Fruit fly (Drosophila melanogaster) whole organism, embryonic: Measurements from ENCODE around the gene CG11597.

Experiments used
- Ada2b ChIP-seq: fragments of 200-800 bp; sonication (Bioruptor generic); IDR thresholded peaks from 2 replicates; pipeline ENCODE4 v1.3.6; 2022; ENCODE audit warnings: missing biosample characterization, missing genetic modification characterization
- BEAF-32 ChIP-seq: fragments of 200-800 bp; sonication (Bioruptor generic); optimal IDR thresholded peaks from 3 replicates; lab custom pipeline; 2017; ENCODE audit warnings: missing biosample characterization, missing genetic modification characterization, mild to moderate bottlenecking, moderate library complexity, missing genetic modification reagents
- CG10267 ChIP-seq: fragments of 200-800 bp; sonication (Bioruptor generic); optimal IDR thresholded peaks from 2 replicates; lab custom pipeline; 2018; ENCODE audit warnings: missing biosample characterization, mild to moderate bottlenecking, missing genetic modification characterization, moderate library complexity
- CG10274 ChIP-seq: fragments of 200-800 bp; sonication (Bioruptor generic); optimal IDR thresholded peaks from 3 replicates; lab custom pipeline; 2017; ENCODE audit warnings: missing biosample characterization, mild to moderate bottlenecking, missing genetic modification characterization
- CG10462 ChIP-seq: fragments of 200-800 bp; sonication (Bioruptor generic); optimal IDR thresholded peaks from 2 replicates; lab custom pipeline; 2016; ENCODE audit warnings: missing biosample characterization, missing genetic modification characterization
- CG11560 ChIP-seq: fragments of 200-800 bp; sonication (Bioruptor generic); IDR thresholded peaks from 3 replicates; pipeline ENCODE4 v1.3.6; 2022; ENCODE audit warnings: missing biosample characterization, missing genetic modification characterization
- CG12391 ChIP-seq: fragments of 200-800 bp; sonication (Bioruptor generic); optimal IDR thresholded peaks from 3 replicates; lab custom pipeline; 2018; ENCODE audit warnings: missing biosample characterization, mild to moderate bottlenecking, missing genetic modification characterization, moderate library complexity
- CG13624 ChIP-seq: fragments of 200-800 bp; sonication (Bioruptor generic); optimal IDR thresholded peaks from 2 replicates; lab custom pipeline; 2016; ENCODE audit warnings: missing biosample characterization, missing genetic modification characterization
- CG13894 ChIP-seq: fragments of 200-800 bp; sonication (Bioruptor generic); optimal IDR thresholded peaks from 3 replicates; lab custom pipeline; 2018; ENCODE audit warnings: missing biosample characterization, mild to moderate bottlenecking, missing genetic modification characterization, moderate library complexity
- CG16813 ChIP-seq: fragments of 200-800 bp; sonication (Bioruptor generic); IDR thresholded peaks from 3 replicates; pipeline ENCODE4 v1.3.6; 2022; ENCODE audit warnings: missing biosample characterization, missing genetic modification characterization; ENCODE audit not compliant: partially characterized antibody
- CG18476 ChIP-seq: fragments of 200-800 bp; sonication (Bioruptor generic); optimal IDR thresholded peaks from 2 replicates; lab custom pipeline; 2016; ENCODE audit warnings: missing biosample characterization, mild to moderate bottlenecking, missing genetic modification characterization
- CG2120 ChIP-seq: fragments of 200-800 bp; sonication (Bioruptor generic); optimal IDR thresholded peaks from 3 replicates; lab custom pipeline; 2016; ENCODE audit warnings: missing biosample characterization, missing genetic modification characterization
- CG30403 ChIP-seq: fragments of 200-800 bp; sonication (Bioruptor generic); optimal IDR thresholded peaks from 3 replicates; lab custom pipeline; 2016; ENCODE audit warnings: missing biosample characterization, missing genetic modification characterization
- CG31365 ChIP-seq: fragments of 200-800 bp; sonication (Bioruptor generic); optimal IDR thresholded peaks from 2 replicates; lab custom pipeline; 2018; ENCODE audit warnings: missing biosample characterization, mild to moderate bottlenecking, missing genetic modification characterization
- CG3163 ChIP-seq: fragments of 200-800 bp; sonication (Bioruptor generic); optimal IDR thresholded peaks from 3 replicates; lab custom pipeline; 2016; ENCODE audit warnings: missing biosample characterization, missing genetic modification characterization
- CG3407 ChIP-seq: fragments of 200-800 bp; sonication (Bioruptor generic); optimal IDR thresholded peaks from 2 replicates; lab custom pipeline; 2018; ENCODE audit warnings: missing biosample characterization, mild to moderate bottlenecking, missing genetic modification characterization
- CG7357 ChIP-seq: fragments of 200-800 bp; sonication (Bioruptor generic); IDR thresholded peaks from 3 replicates; pipeline ENCODE4 v1.3.6; 2022; ENCODE audit warnings: missing biosample characterization, missing genetic modification characterization
- CG9727 ChIP-seq: fragments of 200-800 bp; sonication (Bioruptor generic); optimal IDR thresholded peaks from 3 replicates; lab custom pipeline; 2017; ENCODE audit warnings: missing biosample characterization, mild to moderate bottlenecking, missing genetic modification characterization
- CHES-1-like ChIP-seq: fragments of 200-800 bp; sonication (Bioruptor generic); optimal IDR thresholded peaks from 2 replicates; lab custom pipeline; 2016; ENCODE audit warnings: missing biosample characterization, missing genetic modification characterization
- Dbx ChIP-seq: fragments of 200-800 bp; sonication (Bioruptor generic); IDR thresholded peaks from 3 replicates; pipeline ENCODE4 v1.3.6; 2022; ENCODE audit warnings: missing biosample characterization, missing genetic modification characterization
- Doc2 ChIP-seq: fragments of 200-800 bp; sonication (Bioruptor generic); IDR thresholded peaks from 2 replicates; pipeline ENCODE4 v1.3.6; 2022; ENCODE audit warnings: missing biosample characterization, missing genetic modification characterization
- Doc3 ChIP-seq: fragments of 200-800 bp; sonication (Bioruptor generic); IDR thresholded peaks from 3 replicates; pipeline ENCODE4 v1.3.6; 2022; ENCODE audit warnings: missing biosample characterization, missing genetic modification characterization; ENCODE audit not compliant: partially characterized antibody
- E2f2 ChIP-seq: fragments of 200-800 bp; sonication (Bioruptor generic); IDR thresholded peaks from 2 replicates; pipeline ENCODE4 v1.3.6; 2022; ENCODE audit warnings: missing biosample characterization, missing genetic modification characterization
- Ets65A ChIP-seq: fragments of 200-800 bp; sonication (Bioruptor generic); peaks from one replicate; lab custom pipeline; 2016; ENCODE audit warnings: missing biosample characterization, missing genetic modification characterization
- Fer3 ChIP-seq: fragments of 200-800 bp; sonication (Bioruptor generic); optimal IDR thresholded peaks from 2 replicates; lab custom pipeline; 2018; ENCODE audit warnings: missing biosample characterization, mild to moderate bottlenecking, missing genetic modification characterization, moderate library complexity
- Hmx ChIP-seq: fragments of 200-800 bp; sonication (Bioruptor generic); optimal IDR thresholded peaks from 2 replicates; lab custom pipeline; 2016; ENCODE audit warnings: missing biosample characterization, missing genetic modification characterization
- Hr78 ChIP-seq, 2 experiments: fragments of 200-800 bp in 1 of 2; fragments of >200 bp in 1 of 2; sonication (Bioruptor generic) in 1 of 2; optimal IDR thresholded peaks; 2 replicates each; lab custom pipeline; 2017 to 2019; ENCODE audit warnings: missing biosample characterization in 2 of 2, missing genetic modification characterization in 2 of 2, mild to moderate bottlenecking in 1 of 2, moderate library complexity in 1 of 2
- Mad ChIP-seq: fragments of 200-800 bp; sonication (Bioruptor generic); optimal IDR thresholded peaks from 2 replicates; lab custom pipeline; 2016; ENCODE audit warnings: missing biosample characterization, missing genetic modification characterization
- Neu2 ChIP-seq: fragments of 200-800 bp; sonication (Bioruptor generic); optimal IDR thresholded peaks from 3 replicates; lab custom pipeline; 2016; ENCODE audit warnings: missing biosample characterization, missing genetic modification characterization, borderline replicate concordance
- Trl ChIP-seq, 3 experiments: fragments of >200 bp in 2 of 3; fragments of 200-800 bp in 1 of 3; sonication (Bioruptor generic) in 1 of 3; optimal IDR thresholded peaks; 2 replicates in 1 of 3; 3 replicates in 2 of 3; lab custom pipeline; 2016 to 2017; ENCODE audit warnings: missing biosample characterization in 1 of 3, missing genetic modification characterization in 1 of 3
- Usf ChIP-seq: fragments of 200-800 bp; sonication (Bioruptor generic); optimal IDR thresholded peaks from 2 replicates; lab custom pipeline; 2017; ENCODE audit warnings: missing genotype, missing biosample characterization, missing genetic modification characterization
- YL-1 ChIP-seq: fragments of 200-800 bp; sonication (Bioruptor generic); optimal IDR thresholded peaks from 3 replicates; lab custom pipeline; 2017; ENCODE audit warnings: missing biosample characterization, mild to moderate bottlenecking, missing genetic modification characterization
- bowl ChIP-seq: fragments of 200-800 bp; sonication (Bioruptor generic); IDR thresholded peaks from 2 replicates; pipeline ENCODE4 v1.3.6; 2022; ENCODE audit warnings: missing biosample characterization, missing genetic modification characterization
- cato ChIP-seq: fragments of 200-800 bp; sonication (Bioruptor generic); optimal IDR thresholded peaks from 2 replicates; lab custom pipeline; 2016; ENCODE audit warnings: missing biosample characterization, missing genetic modification characterization, borderline replicate concordance
- cg ChIP-seq: fragments of 200-800 bp; sonication (Bioruptor generic); optimal IDR thresholded peaks from 3 replicates; lab custom pipeline; 2019; ENCODE audit warnings: missing biosample characterization, mild to moderate bottlenecking, missing genetic modification characterization, moderate library complexity
- chm ChIP-seq: fragments of 200-800 bp; sonication (Bioruptor generic); IDR thresholded peaks from 2 replicates; pipeline ENCODE4 v1.3.6; 2022; ENCODE audit warnings: missing biosample characterization, missing genetic modification characterization
- gt ChIP-seq: fragments of 200-800 bp; sonication (Bioruptor generic); IDR thresholded peaks from 2 replicates; pipeline ENCODE4 v1.3.6; 2022; ENCODE audit warnings: missing biosample characterization, missing genetic modification characterization
- hb ChIP-seq: fragments of 200-800 bp; sonication (Bioruptor generic); IDR thresholded peaks from 3 replicates; pipeline ENCODE4 v1.3.6; 2022; ENCODE audit warnings: missing biosample characterization, missing genetic modification characterization; ENCODE audit not compliant: partially characterized antibody
- kay ChIP-seq: fragments of 200-800 bp; sonication (Bioruptor generic); optimal IDR thresholded peaks from 2 replicates; lab custom pipeline; 2016; ENCODE audit warnings: missing biosample characterization, missing genetic modification characterization
- lbe ChIP-seq: fragments of 200-800 bp; sonication (Bioruptor generic); optimal IDR thresholded peaks from 2 replicates; lab custom pipeline; 2016; ENCODE audit warnings: missing biosample characterization, mild to moderate bottlenecking, missing genetic modification characterization
- pfk ChIP-seq: fragments of 200-800 bp; sonication (Bioruptor generic); optimal IDR thresholded peaks from 2 replicates; lab custom pipeline; 2018; ENCODE audit warnings: missing biosample characterization, mild to moderate bottlenecking, missing genetic modification characterization, moderate library complexity
- phol ChIP-seq: fragments of 200-800 bp; sonication (Bioruptor generic); optimal IDR thresholded peaks from 3 replicates; lab custom pipeline; 2018; ENCODE audit warnings: missing biosample characterization, mild to moderate bottlenecking, missing genetic modification characterization, moderate library complexity
- pita ChIP-seq: fragments of 200-800 bp; sonication (Bioruptor generic); optimal IDR thresholded peaks from 2 replicates; lab custom pipeline; 2017; ENCODE audit warnings: missing biosample characterization, mild to moderate bottlenecking, missing genetic modification characterization
- psq ChIP-seq: fragments of 200-800 bp; sonication (Bioruptor generic); optimal IDR thresholded peaks from 2 replicates; lab custom pipeline; 2017; ENCODE audit warnings: missing biosample characterization, missing genetic modification characterization
- run ChIP-seq: fragments of 200-800 bp; sonication (Bioruptor generic); optimal IDR thresholded peaks from 3 replicates; lab custom pipeline; 2018; ENCODE audit warnings: missing biosample characterization, mild to moderate bottlenecking, missing genetic modification characterization
- sisA ChIP-seq: fragments of 200-800 bp; sonication (Bioruptor generic); IDR thresholded peaks from 2 replicates; pipeline ENCODE4 v1.3.6; 2022; ENCODE audit warnings: missing biosample characterization, missing genetic modification characterization
- sna ChIP-seq: fragments of 200-800 bp; sonication (Bioruptor generic); IDR thresholded peaks from 2 replicates; pipeline ENCODE4 v1.3.6; 2022; ENCODE audit warnings: missing biosample characterization, missing genetic modification characterization; ENCODE audit not compliant: partially characterized antibody
- trem ChIP-seq: fragments of 200-800 bp; optimal IDR thresholded peaks from 3 replicates; lab custom pipeline; 2019; ENCODE audit warnings: missing biosample characterization, mild to moderate bottlenecking, missing genetic modification characterization, moderate library complexity
- trh ChIP-seq: fragments of 200-800 bp; sonication (Bioruptor generic); optimal IDR thresholded peaks from 2 replicates; lab custom pipeline; 2016; ENCODE audit warnings: missing biosample characterization, missing genetic modification characterization
- tx ChIP-seq: fragments of 200-800 bp; sonication (Bioruptor generic); optimal IDR thresholded peaks from 2 replicates; lab custom pipeline; 2016; ENCODE audit warnings: missing biosample characterization, missing genetic modification characterization
- wor ChIP-seq: fragments of 200-800 bp; sonication (Bioruptor generic); IDR thresholded peaks from 2 replicates; pipeline ENCODE4 v1.3.6; 2022; ENCODE audit warnings: missing biosample characterization, missing genetic modification characterization

Gene CG11597

dm6 chr3L:11833296-11833717, 11.2 kb upstream of the CG11597 start, which contains the start of gene CycA (continued):
- TF ChIP-seq CG31365 (no peak), psq (GFP tag; lab: Kevin White, UChicago) (no peak), Doc3 (peak; percentile 67), kay (GFP tag; lab: Kevin White, UChicago) (no peak), CG18476 (GFP tag; lab: Kevin White, UChicago) (no peak), CG3407 (GFP tag; lab: Kevin White, UChicago) (no peak), CG7357 (no peak), trh (GFP tag; lab: Kevin White, UChicago) (no peak), run (no peak), YL-1 (GFP tag; lab: Kevin White, UChicago) (peak; percentile 53), CG12391 (peak; percentile 25), Hr78 (GFP tag; optimal IDR thresholded peaks at IDR 0.05; lab: Kevin White, UChicago) (no peak), bowl (no peak), CG2120 (GFP tag; lab: Kevin White, UChicago) (peak; percentile 13), CG13894 (tag; lab: Kevin White, UChicago) (no peak), gt (GFP tag; lab: Robert Waterston, UW) (no peak), Ada2b (GFP tag; lab: Robert Waterston, UW) (no peak), chm (GFP tag; lab: Robert Waterston, UW) (peak; percentile 37; the same call in 1 of the 2 replicates), pita (no peak), trem (peak; percentile 87), Fer3 (tag; lab: Kevin White, UChicago) (no peak), CG30403 (GFP tag; lab: Kevin White, UChicago) (peak; percentile 12), Mad (GFP tag; lab: Kevin White, UChicago) (peak; percentile 1), pfk (no peak), Neu2 (GFP tag; lab: Kevin White, UChicago) (no peak), Usf (GFP tag; lab: Kevin White, UChicago) (no peak), Ets65A (GFP tag; lab: Kevin White, UChicago) (peak; percentile 83), wor (no peak), CG11560 (tag; lab: Robert Waterston, UW) (no peak), Doc2 (GFP tag; lab: Robert Waterston, UW) (no peak), sna (GFP tag; lab: Robert Waterston, UW) (peak; percentile 77), cato (no peak), hb (GFP tag; lab: Robert Waterston, UW) (peak; percentile 76), CG9727 (GFP tag; lab: Kevin White, UChicago) (peak; percentile 4), BEAF-32 (GFP tag; lab: Kevin White, UChicago) (peak; percentile 93), cg (GFP tag; lab: Kevin White, UChicago) (peak; percentile 93), Hmx (no peak), CG3163 (peak; percentile 46), CHES-1-like (GFP tag; lab: Kevin White, UChicago) (no peak), CG13624 (GFP tag; lab: Kevin White, UChicago) (peak; percentile 31), phol (tag; lab: Kevin White, UChicago) (peak; percentile 72), E2f2 (peak; percentile 100), lbe (peak; percentile 8), CG16813 (GFP tag; lab: Robert Waterston, UW) (peak; percentile 87), Trl (optimal IDR thresholded peaks at IDR 0.05; lab: Kevin White, UChicago) (no peak), Trl (GFP tag; optimal IDR thresholded peaks at IDR 0.05; lab: Kevin White, UChicago) (peak; percentile 7), tx (GFP tag; lab: Kevin White, UChicago) (no peak), sisA (no peak), CG10462 (GFP tag; lab: Kevin White, UChicago) (no peak), CG10267 (tag; lab: Kevin White, UChicago) (peak; percentile 62), CG10274 (GFP tag; lab: Kevin White, UChicago) (no peak), Dbx (GFP tag; lab: Robert Waterston, UW) (no peak)
